Fruit fly (Drosophila melanogaster) Kc167 (cell line): ENCODE results near the gene CG6686.

ENCODE experiments used
- Myc ChIP-seq: fragments of >200 bp; optimal IDR thresholded peaks from 2 replicates; lab custom pipeline; 2017; ENCODE audit warnings: missing external identifiers
- Sin3A ChIP-seq: fragments of >200 bp; optimal IDR thresholded peaks from 2 replicates; lab custom pipeline; 2018; ENCODE audit warnings: missing external identifiers
- h ChIP-seq: fragments of >200 bp; optimal IDR thresholded peaks from 3 replicates; lab custom pipeline; 2018; ENCODE audit warnings: missing external identifiers
- insv ChIP-seq: fragments of >200 bp; optimal IDR thresholded peaks from 3 replicates; lab custom pipeline; 2018; ENCODE audit warnings: missing external identifiers
- psq ChIP-seq: fragments of >200 bp; optimal IDR thresholded peaks from 2 replicates; lab custom pipeline; 2017; ENCODE audit warnings: missing external identifiers
- ttk ChIP-seq: sonication (Bioruptor generic); optimal IDR thresholded peaks from 2 replicates; lab custom pipeline; 2017; ENCODE audit warnings: missing external identifiers

DNA sequence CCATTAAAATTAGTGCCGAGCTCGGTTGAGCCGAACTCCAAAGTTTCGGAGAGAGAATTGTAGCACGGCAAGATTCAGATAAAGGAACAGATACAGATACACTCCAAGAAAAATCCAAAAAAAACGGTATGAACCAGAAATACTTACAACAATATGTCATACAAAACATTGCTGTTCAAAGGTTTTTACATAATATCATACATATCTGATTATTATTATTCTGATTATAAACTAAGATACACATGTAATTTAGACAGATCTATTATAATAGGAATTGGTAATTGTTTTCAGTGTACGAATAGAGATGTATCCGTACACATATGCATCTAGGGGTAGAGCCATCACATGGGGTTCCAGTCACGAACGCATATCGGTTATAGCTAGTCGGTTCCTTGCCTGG lies 7.8 kb downstream of the CG6686 start:
- TF ChIP-seq h (lab: Kevin White, UChicago) (no peak), psq (lab: Kevin White, UChicago) (no peak), Sin3A (lab: Kevin White, UChicago) (no peak), ttk (no peak), insv (no peak), Myc (lab: Kevin White, UChicago) (no peak)
